Worm (Caenorhabditis elegans) whole organism, mixed stage, embryonic: ENCODE results near the gene K12H6.7.

ENCODE experiments used
- ces-1 ChIP-seq: fragments of 150-350 bp; optimal IDR thresholded peaks from 2 replicates; lab custom pipeline; 2014; ENCODE audit warnings: missing biosample characterization, missing genetic modification reagents, missing genetic modification characterization
- flh-1 ChIP-seq: fragments of 200-800 bp; sonication (Bioruptor generic); optimal IDR thresholded peaks from 2 replicates; lab custom pipeline; 2018; ENCODE audit warnings: mild to moderate bottlenecking, missing genetic modification characterization, moderate library complexity, missing compliant biosample characterization
- lin-32 ChIP-seq: fragments of 200-800 bp; sonication (Bioruptor generic); optimal IDR thresholded peaks from 2 replicates; lab custom pipeline; 2018; ENCODE audit warnings: mild to moderate bottlenecking, missing genetic modification characterization, missing compliant biosample characterization
- lsy-2 ChIP-seq: fragments of 150-350 bp; optimal IDR thresholded peaks from 2 replicates; lab custom pipeline; 2014; ENCODE audit warnings: missing biosample characterization, missing genetic modification characterization
- nhr-76 ChIP-seq: sonication (generic microtip); optimal IDR thresholded peaks from 2 replicates; lab custom pipeline; 2017; ENCODE audit warnings: missing biosample characterization, missing genetic modification characterization
- unc-39 ChIP-seq: fragments of 150-350 bp; optimal IDR thresholded peaks from 2 replicates; lab custom pipeline; 2014; ENCODE audit warnings: missing biosample characterization, missing genetic modification characterization
- ztf-11 ChIP-seq: fragments of 150-350 bp; optimal IDR thresholded peaks from 2 replicates; lab custom pipeline; 2014; ENCODE audit warnings: missing biosample characterization, missing genetic modification characterization

DNA sequence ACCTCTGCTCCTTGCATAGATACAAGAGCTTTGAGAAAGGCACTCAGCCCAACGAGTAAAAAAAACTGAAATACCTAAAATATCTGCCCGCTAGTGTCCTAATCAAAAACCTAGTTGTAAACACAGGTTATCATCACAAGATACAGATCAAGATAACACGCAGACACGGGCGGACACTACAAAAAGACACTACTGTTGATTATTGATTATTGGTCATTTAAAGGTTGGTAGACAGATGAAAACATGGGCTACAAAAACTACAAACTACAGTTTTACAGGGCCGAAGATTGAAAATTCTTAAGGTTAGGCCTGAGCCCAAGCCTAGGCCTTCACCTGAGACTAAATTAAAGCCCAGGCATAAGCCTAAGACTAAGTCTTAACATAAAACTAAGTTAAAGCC, 22.1 kb upstream of the K12H6.7 start:
- TF ChIP-seq lsy-2 (tag; lab: Kevin White, UChicago) (no peak), unc-39 (tag; lab: Kevin White, UChicago) (no peak), ces-1 (GFP tag; lab: Kevin White, UChicago) (no peak), nhr-76 (tag; lab: Kevin White, UChicago) (no peak), ztf-11 (tag; lab: Kevin White, UChicago) (no peak), lin-32 (GFP tag; lab: Kevin White, UChicago) (no peak), flh-1 (GFP tag; lab: Kevin White, UChicago) (no peak)
